Worm (Caenorhabditis elegans): Measurements from ENCODE around the gene M02B7.7.

DNA sequence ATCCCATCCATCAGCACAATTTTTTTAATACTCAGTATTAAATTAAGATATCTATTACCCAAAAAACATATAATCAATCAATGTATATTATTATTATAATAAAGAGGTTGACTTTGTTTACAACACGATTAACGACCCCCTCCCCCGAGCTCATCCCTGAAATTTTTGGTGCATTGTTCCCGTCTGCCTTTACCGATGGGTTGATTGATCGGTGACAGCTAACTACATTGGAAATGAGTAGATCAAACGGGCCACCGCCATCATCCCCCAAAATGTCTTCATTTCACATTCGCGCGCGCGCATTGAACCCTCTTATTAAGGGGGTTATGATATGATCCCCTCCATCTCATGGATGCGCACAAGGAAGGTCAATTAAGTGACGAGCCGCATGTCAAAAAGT is 47.2 kb downstream of the M02B7.7 start:
- TF ChIP-seq mxl-2 (GFP tag; conservative IDR thresholded peaks at IDR 0.05): no peak
- TF ChIP-seq nhr-25 (tag; optimal IDR thresholded peaks at IDR 0.05; ENCODE audit: borderline replicate concordance, insufficient read depth): no peak
- TF ChIP-seq daf-12 (tag; optimal IDR thresholded peaks at IDR 0.05): no peak
- no peak for TF ChIP-seq ama-1 (optimal IDR thresholded peaks at IDR 0.05)
- TF ChIP-seq snpc-4 (tag; optimal IDR thresholded peaks at IDR 0.05): no peak
- no peak for TF ChIP-seq F44E2.7 (GFP tag; IDR thresholded peaks at IDR 0.05)
- no peak for TF ChIP-seq nhr-76 (tag; optimal IDR thresholded peaks at IDR 0.05)
- no peak for TF ChIP-seq pha-4 (GFP tag; IDR thresholded peaks at IDR 0.05)
- no peak for TF ChIP-seq pha-4 (tag; optimal IDR thresholded peaks at IDR 0.05)

All from whole organism, L4 larva.